Worm (Caenorhabditis elegans) whole organism, L4 larva: ENCODE results near the gene acdh-12.

Source experiments
- F26F4.8 ChIP-seq: fragments of 200-800 bp; sonication (Bioruptor generic); conservative IDR thresholded peaks from 2 replicates; pipeline ENCODE4 v1.3.6; 2022; ENCODE audit warnings: missing genetic modification characterization, missing compliant biosample characterization
- T20F7.1 ChIP-seq: fragments of 200-800 bp; sonication (Bioruptor generic); optimal IDR thresholded peaks from 2 replicates; lab custom pipeline; 2018; ENCODE audit warnings: mild to moderate bottlenecking, missing genetic modification characterization, missing compliant biosample characterization
- T26A8.4 ChIP-seq: fragments of 200-800 bp; sonication (Bioruptor generic); IDR thresholded peaks from 2 replicates; pipeline ENCODE4 v1.3.6; 2022; ENCODE audit warnings: missing genetic modification characterization, missing compliant biosample characterization
- Y105C5A.15 ChIP-seq: fragments of 200-800 bp; sonication (Bioruptor generic); IDR thresholded peaks from 2 replicates; pipeline ENCODE4 v1.3.6; 2022; ENCODE audit warnings: missing genetic modification characterization, missing compliant biosample characterization
- Y48G9A.11 ChIP-seq: fragments of 200-800 bp; sonication (Bioruptor generic); IDR thresholded peaks from 2 replicates; pipeline ENCODE4 v1.3.6; 2022; ENCODE audit warnings: missing genetic modification reagents, missing genetic modification characterization, missing compliant biosample characterization
- ama-1 ChIP-seq: fragments of 150-350 bp; optimal IDR thresholded peaks from 2 replicates; lab custom pipeline; 2014; ENCODE audit warnings: inconsistent platforms, mixed read lengths
- arid-1 ChIP-seq: fragments of 200-800 bp; sonication (Bioruptor generic); conservative IDR thresholded peaks from 2 replicates; pipeline ENCODE4 v1.3.6; 2022; ENCODE audit warnings: missing genetic modification reagents, missing genetic modification characterization, missing compliant biosample characterization
- ceh-44 ChIP-seq: fragments of 200-800 bp; sonication (Bioruptor generic); IDR thresholded peaks from 2 replicates; pipeline ENCODE4 v1.3.6; 2022; ENCODE audit warnings: missing genetic modification reagents, missing genetic modification characterization, missing compliant biosample characterization
- ceh-82 ChIP-seq: sonication (generic microtip); optimal IDR thresholded peaks from 2 replicates; lab custom pipeline; 2017; ENCODE audit warnings: missing biosample characterization, missing genetic modification characterization
- cey-2 ChIP-seq: sonication (generic microtip); optimal IDR thresholded peaks from 3 replicates; lab custom pipeline; 2017; ENCODE audit warnings: missing genetic modification characterization, mild to moderate bottlenecking, missing compliant biosample characterization, antibody characterized with exemption, borderline replicate concordance; ENCODE audit not compliant: insufficient read depth
- daf-16 ChIP-seq, 3 experiments: sonication (generic microtip); optimal IDR thresholded peaks; 2 replicates each; lab custom pipeline; 2016 to 2017; ENCODE audit warnings: missing genetic modification characterization in 3 of 3, missing genetic modification reagents in 3 of 3, mild to moderate bottlenecking in 2 of 3, missing compliant biosample characterization in 2 of 3, missing biosample characterization in 1 of 3, moderate library complexity in 1 of 3
- dmd-6 ChIP-seq: fragments of 200-800 bp; sonication (Bioruptor generic); IDR thresholded peaks from 2 replicates; pipeline ENCODE4 v1.3.6; 2022; ENCODE audit warnings: missing genetic modification reagents, missing genetic modification characterization, missing compliant biosample characterization
- dmd-8 ChIP-seq: fragments of 200-800 bp; sonication (Bioruptor generic); IDR thresholded peaks from 2 replicates; pipeline ENCODE4 v1.3.6; 2022; ENCODE audit warnings: missing genetic modification characterization, missing compliant biosample characterization
- dpl-1 ChIP-seq: fragments of 150-350 bp; optimal IDR thresholded peaks from 2 replicates; lab custom pipeline; 2014; ENCODE audit warnings: missing biosample characterization, missing genetic modification reagents, missing genetic modification characterization
- dve-1 ChIP-seq: sonication (generic microtip); optimal IDR thresholded peaks from 2 replicates; lab custom pipeline; 2017; ENCODE audit warnings: antibody characterized with exemption, mild to moderate bottlenecking, missing genetic modification characterization, missing compliant biosample characterization; ENCODE audit not compliant: insufficient read depth
- egl-43 ChIP-seq: fragments of 200-800 bp; sonication (Bioruptor generic); IDR thresholded peaks from 2 replicates; pipeline ENCODE4 v1.3.6; 2022; ENCODE audit warnings: missing genetic modification reagents, missing genetic modification characterization, missing compliant biosample characterization
- fkh-10 ChIP-seq: fragments of 150-350 bp; optimal IDR thresholded peaks from 2 replicates; lab custom pipeline; 2014; ENCODE audit warnings: missing biosample characterization, missing genetic modification reagents, missing genetic modification characterization
- hlh-11 ChIP-seq: fragments of 200-800 bp; sonication (Bioruptor generic); optimal IDR thresholded peaks from 2 replicates; lab custom pipeline; 2018; ENCODE audit warnings: mild to moderate bottlenecking, missing genetic modification characterization, missing compliant biosample characterization
- hlh-30 ChIP-seq: sonication (generic microtip); optimal IDR thresholded peaks from 2 replicates; lab custom pipeline; 2017; ENCODE audit warnings: antibody characterized with exemption, mild to moderate bottlenecking, missing genetic modification characterization, missing compliant biosample characterization; ENCODE audit not compliant: insufficient read depth
- hmg-1.1 ChIP-seq: fragments of 200-800 bp; sonication (Bioruptor generic); IDR thresholded peaks from 2 replicates; pipeline ENCODE4 v1.3.6; 2022; ENCODE audit warnings: missing genetic modification reagents, missing genetic modification characterization, missing compliant biosample characterization
- jun-1 ChIP-seq: fragments of 150-350 bp; optimal IDR thresholded peaks from 2 replicates; lab custom pipeline; 2014; ENCODE audit warnings: missing biosample characterization, missing genetic modification reagents, missing genetic modification characterization
- lin-29 ChIP-seq: fragments of 200-800 bp; sonication (Bioruptor generic); IDR thresholded peaks from 2 replicates; pipeline ENCODE4 v1.3.6; 2022; ENCODE audit warnings: missing genetic modification reagents, missing genetic modification characterization, missing compliant biosample characterization
- madf-5 ChIP-seq, 2 experiments: fragments of 200-800 bp; sonication (Bioruptor generic); IDR thresholded peaks; 2 replicates each; pipeline ENCODE4 v1.3.6; 2022; ENCODE audit warnings: missing compliant biosample characterization in 2 of 2, missing genetic modification characterization in 2 of 2
- mdl-1 ChIP-seq, 2 experiments: fragments of 150-350 bp in 1 of 2; sonication (generic microtip) in 1 of 2; optimal IDR thresholded peaks; 2 replicates each; lab custom pipeline; 2014 to 2017; ENCODE audit warnings: missing biosample characterization in 2 of 2, missing genetic modification characterization in 2 of 2
- mdt-29 ChIP-seq: fragments of 200-800 bp; sonication (Bioruptor generic); IDR thresholded peaks from 2 replicates; pipeline ENCODE4 v1.3.6; 2022; ENCODE audit warnings: missing genetic modification reagents, missing genetic modification characterization, missing compliant biosample characterization
- mep-1 ChIP-seq: fragments of 150-350 bp; sonication (generic microtip); optimal IDR thresholded peaks from 3 replicates; lab custom pipeline; 2014; ENCODE audit warnings: missing biosample characterization, missing genetic modification characterization
- mes-2 ChIP-seq: sonication (generic microtip); optimal IDR thresholded peaks from 2 replicates; lab custom pipeline; 2016; ENCODE audit warnings: missing genotype, mild to moderate bottlenecking, missing genetic modification characterization, missing compliant biosample characterization; ENCODE audit not compliant: poor library complexity, severe bottlenecking
- mxl-3 ChIP-seq: fragments of 200-800 bp; sonication (Bioruptor generic); optimal IDR thresholded peaks from 2 replicates; lab custom pipeline; 2018; ENCODE audit warnings: mild to moderate bottlenecking, missing genetic modification characterization, missing compliant biosample characterization
- nhr-10 ChIP-seq: fragments of 150-350 bp; optimal IDR thresholded peaks from 2 replicates; lab custom pipeline; 2014; ENCODE audit warnings: missing biosample characterization, missing genetic modification characterization
- nhr-102 ChIP-seq: sonication (generic microtip); optimal IDR thresholded peaks from 2 replicates; lab custom pipeline; 2016; ENCODE audit warnings: mild to moderate bottlenecking, missing genetic modification characterization, moderate library complexity, missing compliant biosample characterization
- nhr-111 ChIP-seq: fragments of 200-800 bp; sonication (Bioruptor generic); optimal IDR thresholded peaks from 2 replicates; lab custom pipeline; 2018; ENCODE audit warnings: mild to moderate bottlenecking, missing genetic modification characterization, missing compliant biosample characterization
- nhr-28 ChIP-seq: fragments of 150-350 bp; optimal IDR thresholded peaks from 2 replicates; lab custom pipeline; 2014; ENCODE audit warnings: missing biosample characterization, missing genetic modification characterization
- nhr-42 ChIP-seq: fragments of 200-800 bp; sonication (Bioruptor generic); IDR thresholded peaks from 2 replicates; pipeline ENCODE4 v1.3.6; 2022; ENCODE audit warnings: missing genetic modification characterization, missing compliant biosample characterization
- nhr-76 ChIP-seq: fragments of 150-350 bp; optimal IDR thresholded peaks from 2 replicates; lab custom pipeline; 2014; ENCODE audit warnings: missing biosample characterization, missing genetic modification characterization
- nhr-77 ChIP-seq: fragments of 150-350 bp; optimal IDR thresholded peaks from 2 replicates; lab custom pipeline; 2014; ENCODE audit warnings: missing biosample characterization, missing genetic modification characterization
- php-3 ChIP-seq: fragments of 200-800 bp; sonication (Bioruptor generic); IDR thresholded peaks from 2 replicates; pipeline ENCODE4 v1.3.6; 2022; ENCODE audit warnings: missing genetic modification reagents, missing genetic modification characterization, missing compliant biosample characterization
- pqm-1 ChIP-seq: sonication (generic microtip); optimal IDR thresholded peaks from 2 replicates; lab custom pipeline; 2017; ENCODE audit warnings: missing biosample characterization, missing genetic modification characterization
- rbr-2 ChIP-seq: sonication (generic microtip); optimal IDR thresholded peaks from 2 replicates; lab custom pipeline; 2016; ENCODE audit warnings: missing genotype, missing genetic modification characterization, missing compliant biosample characterization
- sdz-12 ChIP-seq: fragments of 200-800 bp; sonication (Bioruptor generic); optimal IDR thresholded peaks from 2 replicates; lab custom pipeline; 2018; ENCODE audit warnings: mild to moderate bottlenecking, missing genetic modification characterization, missing compliant biosample characterization
- snpc-1.2 ChIP-seq: fragments of 200-800 bp; sonication (Bioruptor generic); IDR thresholded peaks from 2 replicates; pipeline ENCODE4 v1.3.6; 2022; ENCODE audit warnings: missing genetic modification reagents, missing genetic modification characterization, missing compliant biosample characterization
- snpc-4 ChIP-seq: fragments of 150-350 bp; optimal IDR thresholded peaks from 2 replicates; lab custom pipeline; 2014; ENCODE audit warnings: missing biosample characterization, missing genetic modification characterization
- spr-3 ChIP-seq: fragments of 200-800 bp; sonication (Bioruptor generic); optimal IDR thresholded peaks from 2 replicates; lab custom pipeline; 2018; ENCODE audit warnings: mild to moderate bottlenecking, missing genetic modification characterization, missing compliant biosample characterization
- unc-39 ChIP-seq: sonication (generic microtip); optimal IDR thresholded peaks from 2 replicates; lab custom pipeline; 2017; ENCODE audit warnings: missing biosample characterization, missing genetic modification characterization
- unc-62 ChIP-seq, 3 experiments: fragments of 150-350 bp in 1 of 3; sonication (generic microtip); optimal IDR thresholded peaks in 2 of 3; peaks in 1 of 3; 1 replicate in 1 of 3; 2 replicates in 2 of 3; lab custom pipeline; 2014 to 2017; ENCODE audit warnings: missing biosample characterization in 3 of 3, missing genetic modification characterization in 3 of 3, missing genetic modification reagents in 3 of 3, missing genotype in 1 of 3
- zag-1 ChIP-seq: fragments of 150-350 bp; optimal IDR thresholded peaks from 2 replicates; lab custom pipeline; 2014; ENCODE audit warnings: missing biosample characterization, missing genetic modification characterization
- ztf-7 ChIP-seq: fragments of 150-350 bp; optimal IDR thresholded peaks from 2 replicates; lab custom pipeline; 2014; ENCODE audit warnings: missing biosample characterization, missing genetic modification characterization

acdh-12 gene

ce11 chrII:7157415-7157814, 38.0 kb downstream of the acdh-12 start (continued):
- TF ChIP-seq Y105C5A.15 (GFP tag; lab: Robert Waterston, UW): no peak
- no peak for TF ChIP-seq madf-5 (GFP tag; IDR thresholded peaks at IDR 0.05; lab: Robert Waterston, UW)
- peak; percentile 78 for TF ChIP-seq dmd-6
- peak in 1 of 2 experiments; percentile 69 for TF ChIP-seq unc-62 (GFP tag; optimal IDR thresholded peaks at IDR 0.05 in 1 of 2; lab: Kevin White, UChicago)
- TF ChIP-seq unc-62 (tag; optimal IDR thresholded peaks at IDR 0.05; lab: Kevin White, UChicago): no peak
- TF ChIP-seq dpl-1 (GFP tag; lab: Kevin White, UChicago): no peak
- no peak for TF ChIP-seq mes-2 (tag; lab: Kevin White, UChicago)
- peak; percentile 69 for TF ChIP-seq pqm-1 (tag; lab: Kevin White, UChicago)
- TF ChIP-seq php-3 (GFP tag; lab: Robert Waterston, UW): peak; percentile 68
- peak; percentile 93 for TF ChIP-seq nhr-28 (tag; lab: Kevin White, UChicago)
- TF ChIP-seq nhr-77 (tag; lab: Kevin White, UChicago): peak; percentile 68

- TF ChIP-seq mep-1 (tag; lab: Kevin White, UChicago) (peak; percentile 29), hmg-1.1 (GFP tag; lab: Robert Waterston, UW) (0 out of 2 replicates have a peak, but pooled peaks have one; percentile 18), nhr-102 (peak; percentile 20), fkh-10 (no peak), egl-43 (no peak), mdl-1 (tag; optimal IDR thresholded peaks at IDR 0.05; lab: Kevin White, UChicago) (no peak), snpc-1.2 (no peak), dmd-8 (GFP tag; lab: Robert Waterston, UW) (no peak), snpc-4 (tag; lab: Kevin White, UChicago) (no peak), ama-1 (peak; percentile 84), spr-3 (GFP tag; lab: Kevin White, UChicago) (no peak), sdz-12 (GFP tag; lab: Kevin White, UChicago) (no peak), nhr-76 (tag; lab: Kevin White, UChicago) (no peak), Y48G9A.11 (GFP tag; lab: Robert Waterston, UW) (no peak), daf-16 (GFP tag; optimal IDR thresholded peaks at IDR 0.05; lab: Kevin White, UChicago) (no peak), daf-16 (tag; optimal IDR thresholded peaks at IDR 0.05; lab: Kevin White, UChicago) (no peak), F26F4.8 (GFP tag; lab: Robert Waterston, UW) (no peak), nhr-42 (GFP tag; lab: Robert Waterston, UW) (no peak), ztf-7 (tag; lab: Kevin White, UChicago) (no peak), hlh-11 (tag; lab: Kevin White, UChicago) (peak; percentile 68), lin-29 (GFP tag; lab: Robert Waterston, UW) (no peak), mes-2 (tag; lab: Kevin White, UChicago) (peak; percentile 47), cey-2 (no peak), nhr-10 (tag; lab: Kevin White, UChicago) (no peak), ceh-44 (GFP tag; lab: Robert Waterston, UW) (no peak), dmd-6 (peak; percentile 7; the same call in 1 of the 2 replicates), jun-1 (tag; lab: Kevin White, UChicago) (no peak), arid-1 (GFP tag; lab: Robert Waterston, UW) (no peak), mxl-3 (GFP tag; lab: Kevin White, UChicago) (no peak), dve-1 (peak; percentile 8), ceh-82 (tag; lab: Kevin White, UChicago) (no peak), nhr-28 (tag; lab: Kevin White, UChicago) (peak; percentile 26), php-3 (GFP tag; lab: Robert Waterston, UW) (no peak), nhr-111 (no peak), mdt-29 (GFP tag; lab: Robert Waterston, UW) (no peak), T26A8.4 (no peak), zag-1 (no peak), rbr-2 (no peak), T20F7.1 (GFP tag; lab: Kevin White, UChicago) (no peak), unc-39 (tag; lab: Kevin White, UChicago) (no peak), hlh-30 (tag; lab: Kevin White, UChicago) (peak; percentile 8)
Observed at ce11 chrII:7155392-7155791, 40.0 kb downstream of the acdh-12 start, which contains the start of gene C27H5.2. Gene C27H5.2, plus strand, starts transcription at chrII:7155581.
